Worm (Caenorhabditis elegans): Measurements from ENCODE around the gene frpr-6.

Gene frpr-6

DNA sequence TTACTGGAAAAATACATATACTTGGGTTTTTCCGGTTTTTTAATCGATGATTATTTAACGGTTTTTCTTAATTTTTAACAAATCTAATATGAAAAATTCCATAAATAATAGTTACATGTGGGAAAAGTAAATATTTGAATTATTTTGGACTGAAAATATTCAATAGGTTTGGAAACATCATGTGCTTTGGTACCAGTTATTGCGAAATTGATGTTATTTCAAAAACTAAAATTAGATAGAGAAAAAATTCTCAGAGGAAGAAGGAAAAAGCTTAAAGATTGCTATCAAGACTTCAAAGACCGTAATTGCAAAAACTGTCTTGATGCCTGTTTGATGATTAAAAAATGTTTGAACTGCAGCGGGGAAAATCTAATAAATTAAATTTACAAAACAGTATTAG, 36.0 kb downstream of the frpr-6 start:
- TF ChIP-seq unc-62 (GFP tag; optimal IDR thresholded peaks at IDR 0.05) (no peak), elt-1 (tag; optimal IDR thresholded peaks at IDR 0.05; ENCODE audit: borderline replicate concordance, insufficient read depth) (no peak), M03D4.4 (tag; optimal IDR thresholded peaks at IDR 0.05) (no peak), lin-32 (GFP tag; optimal IDR thresholded peaks at IDR 0.05) (no peak), nhr-28 (tag; optimal IDR thresholded peaks at IDR 0.05) (no peak), ceh-39 (tag; optimal IDR thresholded peaks at IDR 0.05) (no peak), unc-120 (tag; optimal IDR thresholded peaks at IDR 0.05; ENCODE audit: poor library complexity, severe bottlenecking) (no peak), lin-13 (tag; optimal IDR thresholded peaks at IDR 0.05) (no peak)

DNA sequence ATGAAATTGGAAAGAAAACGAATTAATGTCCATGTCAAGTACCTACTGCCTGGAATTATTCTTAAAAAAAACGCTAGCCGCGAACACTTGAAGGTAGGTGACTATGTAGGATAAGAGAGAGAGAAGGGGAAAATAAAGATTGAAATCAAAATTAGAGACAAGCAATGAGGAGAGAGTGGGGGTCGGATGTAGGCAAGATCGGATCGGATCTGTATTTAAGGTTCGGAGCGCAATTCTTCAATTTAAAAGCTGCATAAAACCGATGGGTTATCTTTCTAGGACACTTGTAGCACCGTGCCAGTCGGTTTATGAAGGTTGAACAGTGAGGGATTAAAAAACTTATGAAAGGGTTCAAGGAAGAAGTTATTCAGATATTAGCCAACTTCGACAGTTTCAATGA, 37.8 kb downstream of the frpr-6 start:
- TF ChIP-seq sem-2 (GFP tag; optimal IDR thresholded peaks at IDR 0.05) (no peak), elt-1 (tag; optimal IDR thresholded peaks at IDR 0.05; ENCODE audit: borderline replicate concordance, insufficient read depth) (peak; percentile 64)

DNA sequence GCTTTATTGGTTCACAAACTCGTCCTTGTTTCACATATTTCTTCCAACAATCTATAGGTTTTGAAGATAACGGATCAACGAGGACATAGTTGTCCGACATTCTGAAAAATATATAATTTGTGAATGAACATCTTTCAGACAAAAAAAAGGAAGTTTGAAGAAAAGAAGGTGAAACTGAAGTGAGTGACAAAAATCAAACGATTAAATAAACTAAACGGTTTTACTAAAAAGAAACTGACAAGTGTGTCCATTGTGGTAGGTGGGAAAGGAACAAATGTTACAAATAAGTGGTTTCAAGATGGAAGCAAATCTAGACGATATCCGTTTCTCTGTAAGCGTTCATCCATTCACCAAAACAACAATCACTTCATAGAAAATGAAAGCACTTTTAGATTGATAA, 38.6 kb downstream of the frpr-6 start, which contains the start of gene C25E10.12:
C25E10.12 (minus strand) TSS at position 101 of the 400 bp plus-strand sequence.
- TF ChIP-seq elt-1 (tag; optimal IDR thresholded peaks at IDR 0.05; ENCODE audit: borderline replicate concordance, insufficient read depth) (no peak), elt-3 (tag; optimal IDR thresholded peaks at IDR 0.05) (no peak), lin-13 (tag; optimal IDR thresholded peaks at IDR 0.05) (no peak), ceh-83 (GFP tag; optimal IDR thresholded peaks at IDR 0.05) (no peak), zip-8 (tag; optimal IDR thresholded peaks at IDR 0.05) (no peak), ces-1 (GFP tag; optimal IDR thresholded peaks at IDR 0.05) (no peak), ceh-39 (tag; optimal IDR thresholded peaks at IDR 0.05) (no peak), ztf-11 (tag; optimal IDR thresholded peaks at IDR 0.05) (no peak), hlh-1 (tag; optimal IDR thresholded peaks at IDR 0.05) (no peak), blmp-1 (tag; optimal IDR thresholded peaks at IDR 0.05) (no peak), mls-2 (tag; optimal IDR thresholded peaks at IDR 0.05) (no peak), mab-5 (tag; optimal IDR thresholded peaks at IDR 0.05) (no peak), sem-2 (GFP tag; optimal IDR thresholded peaks at IDR 0.05) (no peak), unc-62 (GFP tag; optimal IDR thresholded peaks at IDR 0.05) (no peak), snpc-4 (tag; optimal IDR thresholded peaks at IDR 0.05) (no peak), tbx-8 (GFP tag; optimal IDR thresholded peaks at IDR 0.05) (no peak), cnd-1 (tag; optimal IDR thresholded peaks at IDR 0.05) (no peak)

DNA sequence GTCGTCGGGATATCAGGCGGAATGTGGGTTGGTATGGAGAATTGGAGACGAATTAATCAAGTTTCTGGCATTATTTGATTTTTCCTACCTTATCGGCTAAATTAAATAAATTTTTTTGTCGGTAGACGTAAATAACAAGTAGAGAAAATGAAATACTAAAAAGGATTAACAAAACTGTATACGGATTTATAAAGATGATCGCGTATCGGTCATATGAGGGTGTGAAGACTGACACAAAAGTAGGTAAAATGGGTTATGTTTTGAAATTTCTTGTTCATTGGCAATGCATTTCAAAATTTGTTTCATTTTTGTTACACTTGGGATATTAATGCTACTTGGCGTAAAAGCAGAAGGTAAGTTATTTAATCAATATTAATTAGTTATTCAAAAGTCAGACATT, 41.5 kb downstream of the frpr-6 start, which contains the start of the genes C25E10.16 and C25E10.13:
C25E10.16 (minus strand) TSS at position 101 of the 400 bp plus-strand sequence.
C25E10.13 (plus strand) TSS at position 256 of the 400 bp plus-strand sequence.
- TF ChIP-seq nhr-28 (tag; optimal IDR thresholded peaks at IDR 0.05) = no peak
- no peak for TF ChIP-seq ceh-43 (GFP tag; optimal IDR thresholded peaks at IDR 0.05)
- no peak for TF ChIP-seq pha-4 (tag; optimal IDR thresholded peaks at IDR 0.05)
- no peak for TF ChIP-seq unc-120 (tag; optimal IDR thresholded peaks at IDR 0.05; ENCODE audit: poor library complexity, severe bottlenecking)
- TF ChIP-seq mep-1 (tag; optimal IDR thresholded peaks at IDR 0.05) = no peak
- TF ChIP-seq ztf-11 (tag; optimal IDR thresholded peaks at IDR 0.05) = no peak
- TF ChIP-seq zip-8 (tag; optimal IDR thresholded peaks at IDR 0.05) = no peak

DNA sequence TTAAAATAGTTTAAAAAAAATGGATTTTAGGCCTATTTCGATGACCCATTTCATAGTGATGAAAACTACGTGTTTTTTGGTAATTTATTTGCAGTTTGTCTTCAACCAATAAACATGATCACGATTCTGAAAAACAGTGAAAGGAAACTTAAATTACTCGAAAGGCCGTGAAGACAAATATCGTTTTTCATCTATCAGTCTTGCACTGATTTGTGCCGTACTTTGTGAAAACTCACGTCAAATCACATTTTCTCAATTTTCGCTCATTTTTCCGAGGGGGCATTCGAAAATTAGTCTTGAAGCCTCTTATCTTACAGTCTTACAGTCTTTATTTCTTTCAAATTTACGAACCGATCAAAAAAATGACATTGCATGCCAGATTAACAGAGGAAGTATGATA, 42.3 kb downstream of the frpr-6 start, which contains the start of gene C25E10.11:
C25E10.11 (minus strand) TSS at position 101 of the 400 bp plus-strand sequence.
- TF ChIP-seq unc-39 (tag; optimal IDR thresholded peaks at IDR 0.05) (no peak), elt-1 (tag; optimal IDR thresholded peaks at IDR 0.05; ENCODE audit: borderline replicate concordance, insufficient read depth) (no peak), ztf-11 (tag; optimal IDR thresholded peaks at IDR 0.05) (no peak), flh-1 (GFP tag; optimal IDR thresholded peaks at IDR 0.05) (no peak), bed-3 (GFP tag; optimal IDR thresholded peaks at IDR 0.05) (no peak), mep-1 (tag; optimal IDR thresholded peaks at IDR 0.05) (no peak), ceh-83 (GFP tag; optimal IDR thresholded peaks at IDR 0.05) (no peak), ceh-39 (tag; optimal IDR thresholded peaks at IDR 0.05) (no peak), unc-120 (tag; optimal IDR thresholded peaks at IDR 0.05; ENCODE audit: poor library complexity, severe bottlenecking) (no peak), mab-5 (tag; optimal IDR thresholded peaks at IDR 0.05) (no peak)

DNA sequence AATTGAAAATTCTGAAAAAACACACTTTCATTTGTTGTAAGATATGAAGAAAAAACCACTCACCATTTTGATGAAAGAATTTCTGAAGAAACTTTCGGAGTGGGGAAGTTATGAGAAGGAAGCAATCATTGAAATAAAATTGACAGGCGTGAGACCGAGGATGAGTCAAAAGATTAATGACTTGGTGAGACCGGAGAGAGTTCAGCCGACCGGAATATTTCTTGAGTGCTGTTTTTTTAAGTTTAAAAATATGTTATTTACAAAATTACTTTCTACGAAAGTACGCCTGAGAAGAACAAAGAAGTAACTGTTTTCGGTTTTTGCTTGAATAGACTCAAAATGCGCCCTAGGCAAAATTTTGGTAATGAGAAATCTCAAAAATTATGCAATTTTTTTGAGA, 44.7 kb downstream of the frpr-6 start, which contains the start of gene C25E10.10:
C25E10.10 (minus strand) TSS at position 101 of the 400 bp plus-strand sequence.
- no peak for TF ChIP-seq mab-5 (tag; optimal IDR thresholded peaks at IDR 0.05)
- no peak for TF ChIP-seq nhr-12 (tag; optimal IDR thresholded peaks at IDR 0.05)
- TF ChIP-seq mep-1 (tag; optimal IDR thresholded peaks at IDR 0.05) = no peak
- no peak for TF ChIP-seq nhr-2 (tag; optimal IDR thresholded peaks at IDR 0.05)
- TF ChIP-seq zip-8 (tag; optimal IDR thresholded peaks at IDR 0.05) = no peak
- no peak for TF ChIP-seq unc-120 (tag; optimal IDR thresholded peaks at IDR 0.05; ENCODE audit: poor library complexity, severe bottlenecking)
- TF ChIP-seq cnd-1 (tag; optimal IDR thresholded peaks at IDR 0.05) = no peak
- TF ChIP-seq lsy-2 (tag; optimal IDR thresholded peaks at IDR 0.05) = no peak
- TF ChIP-seq bed-3 (GFP tag; optimal IDR thresholded peaks at IDR 0.05) = no peak
- TF ChIP-seq hlh-1 (tag; optimal IDR thresholded peaks at IDR 0.05) = no peak
- no peak for TF ChIP-seq nhr-28 (tag; optimal IDR thresholded peaks at IDR 0.05)
- TF ChIP-seq elt-1 (tag; optimal IDR thresholded peaks at IDR 0.05; ENCODE audit: borderline replicate concordance, insufficient read depth) = no peak
- no peak for TF ChIP-seq elt-3 (tag; optimal IDR thresholded peaks at IDR 0.05)
- TF ChIP-seq drap-1 (GFP tag; optimal IDR thresholded peaks at IDR 0.05) = no peak
- TF ChIP-seq nhr-237 (tag; optimal IDR thresholded peaks at IDR 0.05) = no peak
